Worm (Caenorhabditis elegans): ENCODE data around the gene C29E4.12.
A peak's percentile ranks its signal among the peaks of the same experiment; 100 is the strongest.

C29E4.12 gene

DNA sequence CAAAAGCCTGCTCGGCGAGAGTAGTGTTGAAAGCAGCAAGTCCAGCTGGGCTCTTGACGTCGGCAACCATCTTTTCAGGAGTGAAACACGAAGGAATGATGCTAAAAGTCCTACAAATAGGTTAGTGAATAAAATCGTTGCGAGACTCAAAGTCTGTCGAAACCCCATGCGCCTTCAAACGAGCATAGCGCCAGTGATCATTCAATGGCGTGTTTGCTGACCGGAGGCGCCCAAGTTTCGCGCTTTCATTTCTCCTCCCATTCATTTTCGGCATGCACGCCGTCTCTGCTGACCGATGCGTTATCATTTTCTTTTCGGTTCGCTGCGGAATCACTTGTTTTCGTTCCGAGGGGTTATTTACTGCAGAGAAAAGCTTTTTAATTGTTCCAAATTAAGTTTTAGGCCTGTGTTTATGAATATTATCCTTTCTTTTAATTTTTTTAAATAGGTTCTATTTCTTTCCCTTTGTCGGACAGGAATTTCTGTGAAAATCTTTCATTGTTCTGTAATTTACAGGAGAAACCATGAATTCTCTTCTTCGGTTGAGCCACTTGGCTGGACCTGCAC, 32.3 kb downstream of the C29E4.12 start, which contains the start of the genes eef-1B.1 and aco-2 (continued):
- TF ChIP-seq snpc-1.2 (GFP tag; IDR thresholded peaks at IDR 0.05) (no peak), mxl-2 (GFP tag; conservative IDR thresholded peaks at IDR 0.05) (peak; percentile 71)

- TF ChIP-seq T20F7.1 (GFP tag; optimal IDR thresholded peaks at IDR 0.05), result peak; percentile 17
- TF ChIP-seq ZK337.2 (GFP tag; IDR thresholded peaks at IDR 0.05), result no peak
- TF ChIP-seq lsy-2 (tag; optimal IDR thresholded peaks at IDR 0.05), result peak in 1 of 2 experiments; percentile 28
- no peak for TF ChIP-seq duxl-1 (tag; optimal IDR thresholded peaks at IDR 0.05; ENCODE audit: poor library complexity)
- peak; percentile 71 for TF ChIP-seq dve-1 (tag; optimal IDR thresholded peaks at IDR 0.05; ENCODE audit: insufficient read depth)
- no peak for TF ChIP-seq daf-16 (GFP tag; optimal IDR thresholded peaks at IDR 0.05)
- TF ChIP-seq daf-16 (tag; optimal IDR thresholded peaks at IDR 0.05), result peak; percentile 53
- TF ChIP-seq mep-1 (tag; optimal IDR thresholded peaks at IDR 0.05), result peak; percentile 65
- TF ChIP-seq Y75B8A.6 (GFP tag; IDR thresholded peaks at IDR 0.05), result no peak
- TF ChIP-seq rbr-2 (tag; optimal IDR thresholded peaks at IDR 0.05), result no peak
- peak; percentile 70 for TF ChIP-seq ama-1 (optimal IDR thresholded peaks at IDR 0.05)
- TF ChIP-seq aly-2 (tag; optimal IDR thresholded peaks at IDR 0.05), result no peak
- TF ChIP-seq hlh-30 (tag; optimal IDR thresholded peaks at IDR 0.05; ENCODE audit: insufficient read depth), result peak; percentile 68
- no peak for TF ChIP-seq saeg-2 (GFP tag; IDR thresholded peaks at IDR 0.05)
- TF ChIP-seq daf-19 (GFP tag; conservative IDR thresholded peaks at IDR 0.05), result no peak
- TF ChIP-seq daf-8 (GFP tag; IDR thresholded peaks at IDR 0.05), result no peak
- TF ChIP-seq php-3 (GFP tag; IDR thresholded peaks at IDR 0.05), result peak; percentile 82
- no peak for TF ChIP-seq mes-2 (tag; optimal IDR thresholded peaks at IDR 0.05; ENCODE audit: poor library complexity, severe bottlenecking)
- peak; percentile 45 for TF ChIP-seq nhr-11 (tag; optimal IDR thresholded peaks at IDR 0.05)
- no peak for TF ChIP-seq ces-1 (GFP tag; optimal IDR thresholded peaks at IDR 0.05)
- no peak for TF ChIP-seq tra-1 (GFP tag; IDR thresholded peaks at IDR 0.05)
- TF ChIP-seq sdz-12 (GFP tag; optimal IDR thresholded peaks at IDR 0.05), result no peak
- TF ChIP-seq mdl-1 (tag; optimal IDR thresholded peaks at IDR 0.05), result peak in 1 of 2 experiments; percentile 26
- TF ChIP-seq pqm-1 (tag; optimal IDR thresholded peaks at IDR 0.05), result peak; percentile 6
- peak; percentile 2 for TF ChIP-seq zip-2 (tag; optimal IDR thresholded peaks at IDR 0.05)
- TF ChIP-seq nhr-6 (tag; optimal IDR thresholded peaks at IDR 0.05), result peak; percentile 16
- no peak for TF ChIP-seq ceh-32 (tag; optimal IDR thresholded peaks at IDR 0.05; ENCODE audit: poor library complexity)
- no peak for TF ChIP-seq attf-4 (tag; optimal IDR thresholded peaks at IDR 0.05)
- TF ChIP-seq arid-1 (GFP tag; conservative IDR thresholded peaks at IDR 0.05), result 0 out of 2 replicates have a peak, but pooled peaks have one; percentile 10
- TF ChIP-seq dmd-6 (GFP tag; IDR thresholded peaks at IDR 0.05), result peak; percentile 32; the same call in 1 of the 2 replicates
- peak; percentile 48 for TF ChIP-seq nhr-28 (tag; optimal IDR thresholded peaks at IDR 0.05)
- 0 out of 4 replicates have a peak, but pooled peaks of 1 of the 2 experiments have one; percentile 38 for TF ChIP-seq madf-5 (GFP tag; IDR thresholded peaks at IDR 0.05)
- peak; percentile 12 for TF ChIP-seq lin-13 (GFP tag; optimal IDR thresholded peaks at IDR 0.05)
- peak; percentile 42 for TF ChIP-seq hlh-11 (tag; optimal IDR thresholded peaks at IDR 0.05)
- TF ChIP-seq ctbp-1 (GFP tag; IDR thresholded peaks at IDR 0.05), result 0 out of 2 replicates have a peak, but pooled peaks have one; percentile 7
- TF ChIP-seq lin-38 (GFP tag; IDR thresholded peaks at IDR 0.05), result 0 out of 2 replicates have a peak, but pooled peaks have one; percentile 11
These were observed 33.1 kb downstream of the C29E4.12 start for ce11 chrIII:7973968-7974607.
